Worm (Caenorhabditis elegans): ENCODE measurements around the gene col-185.

col-185 gene

DNA sequence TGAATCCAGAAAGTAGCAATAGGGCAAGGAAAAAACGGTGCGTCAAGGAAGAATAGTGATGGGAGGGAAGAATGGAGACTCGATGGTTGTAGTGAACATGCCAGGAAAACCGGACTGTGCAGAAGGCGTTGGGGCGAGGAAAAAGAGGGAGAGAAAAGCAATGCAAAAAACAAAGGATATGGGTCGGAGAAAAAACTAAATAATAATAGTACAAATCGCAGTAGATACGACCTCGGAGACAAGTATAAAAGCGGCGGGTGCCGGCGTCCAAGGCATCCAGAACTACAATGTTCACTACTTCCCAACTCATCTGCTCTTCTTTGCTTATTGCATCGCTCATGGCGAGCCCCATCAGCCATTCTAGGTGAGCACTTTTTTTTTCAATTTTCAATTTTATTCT, 25.9 kb upstream of the col-185 start, which contains the start of gene R01E6.5:
TSS of gene R01E6.5 (plus strand) at position 301 of the 400 bp plus-strand sequence.
- TF ChIP-seq nhr-28 (tag; optimal IDR thresholded peaks at IDR 0.05), result no peak
- no peak for TF ChIP-seq fkh-10 (GFP tag; optimal IDR thresholded peaks at IDR 0.05)
- no peak for TF ChIP-seq nhr-11 (tag; optimal IDR thresholded peaks at IDR 0.05)
- no peak for TF ChIP-seq elt-1 (tag; optimal IDR thresholded peaks at IDR 0.05)
- TF ChIP-seq nhr-12 (tag; optimal IDR thresholded peaks at IDR 0.05), result no peak
- TF ChIP-seq nhr-77 (tag; optimal IDR thresholded peaks at IDR 0.05), result no peak
- TF ChIP-seq nhr-23 (tag; optimal IDR thresholded peaks at IDR 0.05), result no peak
- no peak for TF ChIP-seq ceh-82 (tag; optimal IDR thresholded peaks at IDR 0.05)
- no peak for TF ChIP-seq ceh-28 (tag; optimal IDR thresholded peaks at IDR 0.05)
- TF ChIP-seq zag-1 (tag; optimal IDR thresholded peaks at IDR 0.05), result no peak
- TF ChIP-seq ztf-11 (tag; optimal IDR thresholded peaks at IDR 0.05), result no peak
- TF ChIP-seq egl-5 (tag; optimal IDR thresholded peaks at IDR 0.05), result no peak
- no peak for TF ChIP-seq lsy-12 (tag; optimal IDR thresholded peaks at IDR 0.05)
- no peak for TF ChIP-seq nhr-237 (tag; optimal IDR thresholded peaks at IDR 0.05)
- no peak for TF ChIP-seq eor-1 (tag; optimal IDR thresholded peaks at IDR 0.05)
- TF ChIP-seq ceh-9 (tag; optimal IDR thresholded peaks at IDR 0.05), result no peak
- TF ChIP-seq elt-2 (tag; optimal IDR thresholded peaks at IDR 0.05), result no peak
- TF ChIP-seq tbx-2 (tag; optimal IDR thresholded peaks at IDR 0.05), result no peak

DNA sequence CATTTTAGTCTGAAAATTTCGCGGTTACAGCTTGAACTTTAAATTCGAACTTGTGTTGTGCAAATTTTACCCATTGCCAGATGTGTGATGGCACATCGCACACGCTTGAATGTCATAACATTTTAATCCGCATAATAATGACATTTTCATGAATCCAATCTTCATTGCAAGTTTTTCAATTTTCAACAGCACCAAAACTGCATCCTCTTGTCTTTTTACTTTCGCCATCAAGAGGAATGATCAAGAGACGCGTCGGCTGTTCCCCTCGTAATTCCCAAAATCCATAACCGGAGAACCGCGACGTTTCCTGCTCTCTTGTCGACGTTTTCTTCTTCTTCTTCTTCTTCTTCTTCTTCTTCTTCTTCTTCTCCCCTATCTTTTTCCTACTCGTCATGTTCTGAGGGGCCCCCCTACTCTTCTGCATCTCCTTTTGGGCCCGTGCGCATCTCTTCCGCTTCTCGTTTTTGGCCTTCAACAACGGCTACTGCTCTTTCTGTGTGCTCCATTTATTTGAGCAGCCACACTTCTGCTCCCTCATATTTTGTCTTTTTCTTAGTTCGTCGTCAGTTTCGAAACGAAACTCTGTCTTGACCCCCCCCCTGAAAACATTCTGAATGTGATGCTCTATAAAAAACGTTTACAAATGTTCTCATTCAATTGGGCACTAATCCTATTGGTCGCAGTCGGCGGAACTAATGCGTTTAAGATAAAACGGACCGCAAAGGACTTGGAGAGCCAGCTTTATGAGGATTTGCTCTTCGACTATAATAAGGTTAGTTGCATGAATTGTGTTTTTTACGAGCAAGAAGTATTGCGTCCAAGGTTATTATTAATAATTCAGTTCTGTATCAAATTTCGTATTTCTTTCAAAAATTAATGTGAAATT, 21.8 kb upstream of the col-185 start, which contains the start of gene acr-12:
TSS of gene acr-12 (plus strand) at position 430 of the 886 bp plus-strand sequence.
- TF ChIP-seq nfya-1 (tag; optimal IDR thresholded peaks at IDR 0.05; ENCODE audit: insufficient read depth), result peak; percentile 9
- TF ChIP-seq nhr-23 (tag; optimal IDR thresholded peaks at IDR 0.05), result no peak
- peak; percentile 44 for TF ChIP-seq hmg-11 (tag; optimal IDR thresholded peaks at IDR 0.05)
- peak; percentile 46 for TF ChIP-seq lin-39 (tag; optimal IDR thresholded peaks at IDR 0.05)

DNA sequence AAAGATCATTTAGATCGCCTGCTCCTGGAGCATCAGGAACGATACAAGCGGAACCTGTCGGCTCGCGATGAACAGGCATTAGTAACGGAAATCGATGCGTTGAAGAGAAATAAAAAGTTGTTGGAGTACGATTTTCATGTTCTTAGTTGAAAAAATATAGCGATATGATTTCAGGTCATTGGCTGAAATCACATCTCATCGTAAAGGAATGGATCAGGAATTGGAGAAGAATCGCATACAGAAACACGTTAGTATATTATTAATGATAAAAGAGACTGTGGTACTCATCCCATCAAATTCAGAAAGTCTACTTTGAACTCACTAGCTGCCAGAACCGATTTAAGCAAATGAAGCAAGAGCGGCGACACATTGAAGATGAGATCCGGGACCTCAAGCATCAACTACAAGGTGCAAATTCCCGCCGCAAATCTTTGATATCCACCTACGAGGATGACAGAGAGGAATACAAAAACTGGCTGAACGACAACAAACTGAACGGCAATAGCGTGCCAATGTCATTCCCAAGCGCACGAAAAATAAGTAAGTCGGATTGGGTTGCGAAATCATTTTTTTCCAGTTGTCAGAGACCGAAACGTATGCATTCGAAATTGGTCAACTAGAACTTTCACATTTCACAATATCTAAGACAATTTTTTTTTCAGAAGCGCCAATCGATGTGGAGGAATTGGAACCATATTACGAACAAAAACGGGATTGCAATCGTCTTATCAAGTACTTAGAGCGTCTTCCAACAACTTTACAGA, 19.3 kb upstream of the col-185 start:
- TF ChIP-seq ceh-28 (tag; optimal IDR thresholded peaks at IDR 0.05) (no peak), egl-27 (tag; optimal IDR thresholded peaks at IDR 0.05) (no peak)

DNA sequence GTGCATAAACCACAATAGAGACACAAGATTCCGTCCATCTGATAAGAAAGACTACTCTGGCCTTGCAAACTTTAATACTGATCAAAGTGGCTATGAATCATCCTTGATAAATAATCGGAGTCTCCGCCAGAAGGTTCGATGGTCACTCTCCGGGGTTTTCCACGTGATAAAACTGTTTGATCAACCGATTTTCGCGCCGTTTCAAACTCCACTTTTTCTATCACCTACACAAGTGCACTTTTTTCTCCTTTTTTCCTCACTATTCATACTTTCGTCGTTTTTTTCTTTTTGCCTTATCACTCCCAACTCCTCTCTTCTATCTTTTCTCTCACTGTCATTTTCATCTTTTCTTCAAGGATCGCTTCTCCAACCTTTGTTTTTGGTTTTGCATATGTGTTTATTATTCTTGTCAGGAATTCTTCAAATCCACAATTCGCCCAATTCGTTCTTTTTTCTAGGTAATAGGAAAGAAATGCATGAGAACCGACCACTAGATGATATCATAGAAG, 17.8 kb upstream of the col-185 start, which contains the start of gene F18H3.4:
TSS of gene F18H3.4 (plus strand) at position 459 of the 509 bp plus-strand sequence.
- TF ChIP-seq nhr-43 (tag; optimal IDR thresholded peaks at IDR 0.05; ENCODE audit: poor library complexity, severe bottlenecking), result peak; percentile 29
- TF ChIP-seq elt-3 (tag; optimal IDR thresholded peaks at IDR 0.05), result peak in 1 of 3 experiments; percentile 27
- TF ChIP-seq pha-4 (tag; optimal IDR thresholded peaks at IDR 0.05), result peak; percentile 65
- TF ChIP-seq daf-12 (tag; optimal IDR thresholded peaks at IDR 0.05), result no peak
- TF ChIP-seq elt-2 (tag; optimal IDR thresholded peaks at IDR 0.05), result peak; percentile 98
- TF ChIP-seq ztf-4 (tag; optimal IDR thresholded peaks at IDR 0.05), result no peak
- peak; percentile 19 for TF ChIP-seq nfya-1 (tag; optimal IDR thresholded peaks at IDR 0.05; ENCODE audit: insufficient read depth)
- peak; percentile 30 for TF ChIP-seq ceh-28 (tag; optimal IDR thresholded peaks at IDR 0.05)
- peak; percentile 34 for TF ChIP-seq nhr-23 (tag; optimal IDR thresholded peaks at IDR 0.05)
- TF ChIP-seq lin-15B (tag; optimal IDR thresholded peaks at IDR 0.05), result no peak
- TF ChIP-seq jun-1 (tag; optimal IDR thresholded peaks at IDR 0.05), result peak; percentile 94
- peak; percentile 99 for TF ChIP-seq pqm-1 (tag; optimal IDR thresholded peaks at IDR 0.05)
- peak; percentile 20 for TF ChIP-seq hmg-11 (tag; optimal IDR thresholded peaks at IDR 0.05)
- TF ChIP-seq nhr-28 (tag; optimal IDR thresholded peaks at IDR 0.05), result no peak
- TF ChIP-seq fos-1 (tag; optimal IDR thresholded peaks at IDR 0.05), result peak; percentile 90

Data from whole organism, L3 larva.